Worm (Caenorhabditis elegans): ENCODE measurements around the gene srt-38.
"Not testable (repeated sequence)": the region's sequence is repeated elsewhere in the genome, so short reads cannot be mapped to it uniquely, and the experiment has no call there.

- not testable (repeated sequence) for TF ChIP-seq akir-1 (GFP tag; optimal IDR thresholded peaks at IDR 0.05); ztf-22 (GFP tag; optimal IDR thresholded peaks at IDR 0.05); nfya-1 (tag; optimal IDR thresholded peaks at IDR 0.05; ENCODE audit: borderline replicate concordance, insufficient read depth); madf-3 (GFP tag; IDR thresholded peaks at IDR 0.05); nhr-120 (GFP tag; IDR thresholded peaks at IDR 0.05); ets-4 (GFP tag; optimal IDR thresholded peaks at IDR 0.05); ceh-27 (GFP tag; optimal IDR thresholded peaks at IDR 0.05); ztf-6 (GFP tag; IDR thresholded peaks at IDR 0.05); madf-6 (GFP tag; IDR thresholded peaks at IDR 0.05)
Measured at ce11 chrV:4293425-4293824, 22.3 kb upstream of the srt-38 start, which contains the start of gene srh-194.
